Worm (Caenorhabditis elegans): ENCODE measurements around the gene fipr-13.
A peak's percentile ranks its signal among the peaks of the same experiment; 100 is the strongest.

fipr-13 gene

ce11 chrV:10064221-10064620 is at the start of gene fipr-13:
fipr-13 (plus strand) TSS chrV:10064521.
- TF ChIP-seq Y22D7AL.16 (tag; optimal IDR thresholded peaks at IDR 0.05) (no peak), odd-2 (tag; optimal IDR thresholded peaks at IDR 0.05) (no peak), hlh-6 (tag; optimal IDR thresholded peaks at IDR 0.05) (no peak), ceh-9 (tag; optimal IDR thresholded peaks at IDR 0.05) (no peak), tbx-7 (tag; optimal IDR thresholded peaks at IDR 0.05) (no peak), unc-86 (tag; optimal IDR thresholded peaks at IDR 0.05) (no peak), npax-4 (tag; optimal IDR thresholded peaks at IDR 0.05) (no peak), ztf-16 (tag; optimal IDR thresholded peaks at IDR 0.05) (no peak), T23F11.4 (GFP tag; optimal IDR thresholded peaks at IDR 0.05) (no peak), ceh-31 (tag; optimal IDR thresholded peaks at IDR 0.05) (no peak), rnt-1 (tag; optimal IDR thresholded peaks at IDR 0.05) (no peak), sox-4 (tag; optimal IDR thresholded peaks at IDR 0.05) (no peak), unc-55 (GFP tag; optimal IDR thresholded peaks at IDR 0.05) (no peak), fkh-10 (GFP tag; optimal IDR thresholded peaks at IDR 0.05) (no peak), ceh-24 (tag; optimal IDR thresholded peaks at IDR 0.05) (no peak), unc-42 (tag; optimal IDR thresholded peaks at IDR 0.05) (no peak)

- no peak for TF ChIP-seq fkh-6 (tag; optimal IDR thresholded peaks at IDR 0.05)
- TF ChIP-seq nfya-1 (tag; optimal IDR thresholded peaks at IDR 0.05) = no peak
Observed at ce11 chrV:10018291-10018690, 46.0 kb upstream of the fipr-13 start.

DNA sequence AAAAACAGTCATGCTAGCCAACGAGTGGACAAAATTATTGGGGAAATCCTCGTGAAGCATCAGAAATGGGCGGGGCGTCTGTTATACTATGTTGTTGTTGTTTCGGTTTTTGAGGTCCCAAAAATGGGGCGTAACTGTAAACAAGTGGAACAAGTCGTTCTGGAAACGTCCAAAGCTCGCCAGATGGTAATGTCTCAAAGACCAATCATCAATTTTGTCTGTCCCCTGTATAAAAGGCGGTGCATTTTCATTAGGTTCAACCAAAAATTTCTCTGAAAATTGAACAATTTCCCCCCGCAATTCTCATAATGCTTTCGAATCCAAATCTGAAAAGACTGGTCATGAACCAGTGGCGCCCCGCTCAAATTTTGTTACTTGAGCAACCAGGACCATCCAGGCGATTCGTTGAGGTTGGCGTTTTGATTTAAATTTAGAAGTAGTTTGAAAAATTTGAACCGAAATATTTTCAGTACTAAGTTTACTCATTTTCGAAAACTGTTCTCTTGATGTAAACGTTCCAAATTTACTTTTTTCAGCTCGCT is 45.2 kb upstream of the fipr-13 start:
- TF ChIP-seq ceh-34 (tag; optimal IDR thresholded peaks at IDR 0.05) (no peak), unc-55 (GFP tag; optimal IDR thresholded peaks at IDR 0.05) (no peak), Y22D7AL.16 (tag; optimal IDR thresholded peaks at IDR 0.05) (no peak), pqm-1 (tag; optimal IDR thresholded peaks at IDR 0.05) (no peak)

DNA sequence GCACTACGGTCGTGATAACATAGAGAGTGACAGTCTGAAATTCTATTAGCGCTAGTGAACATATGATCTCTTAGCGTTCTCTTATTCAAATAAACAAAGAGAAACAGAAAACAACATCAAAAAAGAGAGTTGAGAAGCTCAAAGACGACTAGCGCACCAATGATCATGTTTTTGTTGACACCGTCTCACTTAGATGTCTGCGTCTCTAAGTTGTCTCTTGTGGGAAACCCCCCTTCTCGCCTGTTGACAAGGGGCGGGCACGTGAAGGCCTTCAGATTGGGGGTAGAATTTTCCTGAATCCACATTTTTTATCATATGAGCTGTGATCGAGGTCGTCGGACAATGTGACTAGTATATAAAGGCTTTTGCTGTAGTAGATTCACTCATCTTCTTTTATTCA is 44.4 kb upstream of the fipr-13 start:
- TF ChIP-seq sox-2 (GFP tag; IDR thresholded peaks at IDR 0.05) (no peak), unc-55 (GFP tag; optimal IDR thresholded peaks at IDR 0.05) (peak; percentile 46), nfya-1 (tag; optimal IDR thresholded peaks at IDR 0.05) (peak; percentile 6), npax-4 (tag; optimal IDR thresholded peaks at IDR 0.05) (no peak), hlh-30 (tag; optimal IDR thresholded peaks at IDR 0.05; ENCODE audit: insufficient read depth) (peak; percentile 31)

DNA sequence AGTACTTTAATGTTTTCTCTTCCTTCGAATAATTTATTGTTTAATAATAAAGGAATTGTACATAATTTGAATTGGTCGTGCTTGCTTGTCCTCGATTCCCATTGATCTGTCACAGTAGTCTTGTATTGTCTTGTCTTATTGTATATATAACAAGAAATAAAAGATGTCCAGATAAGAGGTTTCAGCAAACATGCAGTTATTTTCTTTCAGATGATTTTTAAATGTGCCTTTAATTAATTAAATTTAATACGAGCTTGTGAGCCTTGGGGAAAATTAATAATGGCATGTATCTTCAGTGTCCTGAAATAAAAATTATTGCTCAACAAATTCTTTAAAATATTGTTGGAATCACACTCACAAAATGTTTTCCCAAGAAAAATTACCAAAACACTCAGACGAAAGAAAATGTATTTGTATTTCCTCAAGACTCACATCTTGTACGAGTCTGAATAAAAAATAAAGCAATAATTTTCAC is 41.2 kb upstream of the fipr-13 start:
- TF ChIP-seq fkh-10 (GFP tag; optimal IDR thresholded peaks at IDR 0.05) (no peak), syd-9 (tag; optimal IDR thresholded peaks at IDR 0.05) (no peak), ceh-45 (GFP tag; IDR thresholded peaks at IDR 0.05) (no peak), hlh-6 (tag; optimal IDR thresholded peaks at IDR 0.05) (no peak), ceh-14 (tag; optimal IDR thresholded peaks at IDR 0.05) (no peak), F13H6.1 (tag; optimal IDR thresholded peaks at IDR 0.05) (no peak), madf-2 (tag; optimal IDR thresholded peaks at IDR 0.05) (no peak), C08G9.2 (tag; optimal IDR thresholded peaks at IDR 0.05) (no peak), K09A11.1 (tag; optimal IDR thresholded peaks at IDR 0.05; ENCODE audit: insufficient read depth) (no peak), nhr-11 (tag; optimal IDR thresholded peaks at IDR 0.05) (no peak), ets-4 (tag; optimal IDR thresholded peaks at IDR 0.05) (no peak), ceh-2 (tag; optimal IDR thresholded peaks at IDR 0.05) (no peak), lim-6 (tag; optimal IDR thresholded peaks at IDR 0.05) (no peak)

ce11 chrV:10030992-10031383 is 33.3 kb upstream of the fipr-13 start, which contains the start of gene acl-2:
acl-2 (minus strand) TSS chrV:10031092.
- TF ChIP-seq pqm-1 (tag; optimal IDR thresholded peaks at IDR 0.05) = no peak
- no peak for TF ChIP-seq sdc-2 (tag; optimal IDR thresholded peaks at IDR 0.05)
- no peak for TF ChIP-seq C08G9.2 (tag; optimal IDR thresholded peaks at IDR 0.05)
- no peak for TF ChIP-seq lin-11 (tag; optimal IDR thresholded peaks at IDR 0.05)
- no peak for TF ChIP-seq tbx-7 (tag; optimal IDR thresholded peaks at IDR 0.05)
